Worm (Caenorhabditis elegans) whole organism, midembryonic: ENCODE measurements around the gene ZK829.3.

Experiments used
- klf-2 ChIP-seq: fragments of 200-800 bp; sonication (Bioruptor generic); conservative IDR thresholded peaks from 2 replicates; pipeline ENCODE4 v1.3.6; 2022; ENCODE audit warnings: missing genetic modification reagents, missing genetic modification characterization, missing compliant biosample characterization
- med-1 ChIP-seq: sonication (generic microtip); optimal IDR thresholded peaks from 2 replicates; lab custom pipeline; 2017; ENCODE audit warnings: missing genetic modification characterization, mild to moderate bottlenecking, missing compliant biosample characterization, antibody characterized with exemption, missing genetic modification reagents; ENCODE audit not compliant: insufficient read depth
- ztf-23 ChIP-seq: fragments of 200-800 bp; sonication (Bioruptor generic); IDR thresholded peaks from 2 replicates; pipeline ENCODE4 v1.3.6; 2022; ENCODE audit warnings: missing genetic modification reagents, missing genetic modification characterization, missing compliant biosample characterization
- ztf-29 ChIP-seq: fragments of 200-800 bp; sonication (Bioruptor generic); IDR thresholded peaks from 2 replicates; pipeline ENCODE4 v1.3.6; 2022; ENCODE audit warnings: missing genetic modification reagents, missing genetic modification characterization, missing compliant biosample characterization

ce11 chrIV:11922011-11922410, 23.5 kb downstream of the ZK829.3 start, which contains the start of gene ZK822.1:
- TF ChIP-seq med-1 (GFP tag; lab: Kevin White, UChicago) (no peak), ztf-29 (GFP tag; lab: Robert Waterston, UW) (no peak), ztf-23 (no peak), klf-2 (GFP tag; lab: Robert Waterston, UW) (no peak)
